Worm (Caenorhabditis elegans) whole organism, L4/young adult: ENCODE measurements around the gene akt-1.

Experiments
- W03F9.2 ChIP-seq: fragments of 150-350 bp; optimal IDR thresholded peaks from 2 replicates; lab custom pipeline; 2014; ENCODE audit warnings: missing biosample characterization, missing genetic modification characterization
- him-1 ChIP-seq: sonication (generic microtip); optimal IDR thresholded peaks from 2 replicates; lab custom pipeline; 2016; ENCODE audit warnings: missing genotype, missing genetic modification reagents, missing genetic modification characterization, missing compliant biosample characterization

DNA sequence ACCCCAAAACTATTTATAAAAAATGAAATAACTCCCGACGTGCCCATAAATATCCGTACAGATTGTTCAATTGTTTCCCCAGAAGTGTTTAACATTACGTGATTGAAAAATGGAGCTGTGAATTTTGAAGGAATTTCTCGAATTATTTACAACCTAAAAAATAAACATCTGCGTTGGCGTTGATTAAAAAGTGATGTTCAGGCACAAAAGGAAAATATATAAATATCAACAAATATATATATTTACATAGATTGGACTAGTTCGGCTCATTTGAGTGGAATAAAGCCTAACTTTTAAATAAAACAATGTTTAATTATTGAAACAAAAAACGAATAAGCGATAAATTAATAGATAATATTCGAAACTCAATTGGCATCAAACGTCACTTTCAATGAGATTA is 11.8 kb downstream of the akt-1 start, which contains the start of gene sri-18:
- TF ChIP-seq W03F9.2 (tag; lab: Kevin White, UChicago) (no peak), him-1 (tag; lab: Kevin White, UChicago) (peak; percentile 15)
